Worm (Caenorhabditis elegans): ENCODE measurements around the gene ZC190.7.

The ZC190.7 gene

DNA sequence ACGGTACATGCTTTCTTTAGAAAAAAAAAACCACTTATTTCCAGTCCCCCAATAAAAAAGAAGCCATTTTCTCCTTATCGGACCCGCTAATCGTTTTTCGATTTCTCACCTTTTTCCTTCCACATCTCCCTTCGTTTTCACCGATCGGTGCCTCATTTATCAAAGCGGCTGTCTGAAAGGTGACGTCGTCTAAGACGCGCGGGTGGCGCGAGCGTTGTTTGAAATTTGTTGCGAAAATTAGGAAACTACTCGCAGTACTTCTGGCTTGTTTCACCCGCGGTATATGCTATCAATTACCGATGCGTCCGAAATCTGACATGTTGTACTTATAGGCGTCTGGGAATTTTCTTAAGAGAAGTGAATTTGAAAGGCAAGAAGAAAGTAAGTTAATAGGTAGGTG lies 34.5 kb downstream of the ZC190.7 start:
- no peak for TF ChIP-seq lin-15B (tag; optimal IDR thresholded peaks at IDR 0.05)
- no peak for TF ChIP-seq zag-1 (tag; optimal IDR thresholded peaks at IDR 0.05)
- TF ChIP-seq egl-5 (tag; optimal IDR thresholded peaks at IDR 0.05), result no peak
- TF ChIP-seq nhr-12 (tag; optimal IDR thresholded peaks at IDR 0.05), result no peak
- no peak for TF ChIP-seq aly-2 (tag; optimal IDR thresholded peaks at IDR 0.05)
- TF ChIP-seq elt-3 (tag; optimal IDR thresholded peaks at IDR 0.05), result no peak
- TF ChIP-seq ceh-16 (tag; optimal IDR thresholded peaks at IDR 0.05), result no peak
- no peak for TF ChIP-seq hmg-11 (tag; optimal IDR thresholded peaks at IDR 0.05)
- TF ChIP-seq nhr-76 (tag; optimal IDR thresholded peaks at IDR 0.05), result no peak
- no peak for TF ChIP-seq ztf-11 (tag; optimal IDR thresholded peaks at IDR 0.05)
- no peak for TF ChIP-seq R02D3.7 (tag; optimal IDR thresholded peaks at IDR 0.05)
- TF ChIP-seq ceh-82 (tag; optimal IDR thresholded peaks at IDR 0.05), result no peak
- no peak for TF ChIP-seq fos-1 (tag; optimal IDR thresholded peaks at IDR 0.05)
- TF ChIP-seq eor-1 (tag; optimal IDR thresholded peaks at IDR 0.05), result no peak
- TF ChIP-seq nhr-23 (tag; optimal IDR thresholded peaks at IDR 0.05), result peak; percentile 4
- no peak for TF ChIP-seq fkh-2 (tag; optimal IDR thresholded peaks at IDR 0.05)
- no peak for TF ChIP-seq tbx-2 (tag; optimal IDR thresholded peaks at IDR 0.05)
- TF ChIP-seq unc-62 (GFP tag; optimal IDR thresholded peaks at IDR 0.05), result peak; percentile 65
- TF ChIP-seq nhr-28 (tag; optimal IDR thresholded peaks at IDR 0.05), result no peak
- no peak for TF ChIP-seq nhr-11 (tag; optimal IDR thresholded peaks at IDR 0.05)
- TF ChIP-seq skn-1 (tag; optimal IDR thresholded peaks at IDR 0.05), result no peak
- no peak for TF ChIP-seq nhr-67 (tag; optimal IDR thresholded peaks at IDR 0.05)
- TF ChIP-seq nhr-43 (tag; optimal IDR thresholded peaks at IDR 0.05; ENCODE audit: poor library complexity, severe bottlenecking), result no peak
- no peak for TF ChIP-seq snpc-4 (tag; optimal IDR thresholded peaks at IDR 0.05)
- TF ChIP-seq nhr-25 (tag; optimal IDR thresholded peaks at IDR 0.05), result peak; percentile 84
- no peak for TF ChIP-seq ZK546.5 (tag; optimal IDR thresholded peaks at IDR 0.05)
- peak; percentile 67 for TF ChIP-seq elt-1 (tag; optimal IDR thresholded peaks at IDR 0.05)
- no peak for TF ChIP-seq mml-1 (tag; optimal IDR thresholded peaks at IDR 0.05)
- TF ChIP-seq nhr-237 (tag; optimal IDR thresholded peaks at IDR 0.05), result no peak
- TF ChIP-seq sea-2 (GFP tag; optimal IDR thresholded peaks at IDR 0.05), result no peak
- no peak for TF ChIP-seq unc-39 (tag; optimal IDR thresholded peaks at IDR 0.05)
- TF ChIP-seq ceh-9 (tag; optimal IDR thresholded peaks at IDR 0.05), result no peak
- TF ChIP-seq nhr-77 (tag; optimal IDR thresholded peaks at IDR 0.05), result no peak
- peak; percentile 77 for TF ChIP-seq lin-39 (tag; optimal IDR thresholded peaks at IDR 0.05)
- TF ChIP-seq pqm-1 (tag; optimal IDR thresholded peaks at IDR 0.05), result no peak
- no peak for TF ChIP-seq lsy-12 (tag; optimal IDR thresholded peaks at IDR 0.05)
- TF ChIP-seq elt-2 (tag; optimal IDR thresholded peaks at IDR 0.05), result no peak
- TF ChIP-seq egl-27 (tag; optimal IDR thresholded peaks at IDR 0.05), result no peak

DNA sequence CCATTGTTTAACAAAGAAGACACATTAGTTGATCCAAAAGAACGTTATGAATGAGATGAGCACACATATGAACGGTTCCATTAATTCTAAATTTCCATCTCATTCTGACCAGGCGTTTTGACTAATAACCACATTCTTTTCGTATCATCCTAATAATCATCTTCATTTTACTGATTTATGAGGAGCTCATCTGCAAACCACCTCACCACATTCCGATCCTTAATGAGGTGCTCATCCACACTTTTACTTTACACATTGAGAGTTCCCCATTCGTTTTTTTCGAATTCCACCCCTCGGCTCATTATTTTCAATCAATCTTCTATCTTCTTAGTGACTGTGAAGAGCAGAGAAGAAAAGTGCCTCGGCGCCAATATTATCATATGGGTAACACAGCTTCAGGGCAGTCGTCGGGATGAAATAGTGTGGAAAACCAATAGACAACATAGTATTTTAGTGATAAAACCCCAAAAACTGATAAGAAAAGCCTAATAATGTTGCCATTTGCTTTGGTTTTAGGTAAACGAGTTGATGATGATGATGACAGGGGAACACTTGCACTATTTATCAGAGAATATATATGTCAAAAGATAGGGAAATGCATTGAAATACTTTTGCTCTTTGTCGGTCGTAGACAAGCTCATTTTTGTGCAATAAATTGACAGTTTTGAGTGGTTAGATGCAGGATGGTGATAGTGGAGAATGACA lies 35.5 kb downstream of the ZC190.7 start:
- TF ChIP-seq mdl-1 (tag; optimal IDR thresholded peaks at IDR 0.05) (no peak), nhr-25 (tag; optimal IDR thresholded peaks at IDR 0.05) (no peak), pha-4 (tag; optimal IDR thresholded peaks at IDR 0.05) (peak; percentile 75), egl-5 (tag; optimal IDR thresholded peaks at IDR 0.05) (no peak), unc-62 (GFP tag; optimal IDR thresholded peaks at IDR 0.05) (no peak), unc-39 (tag; optimal IDR thresholded peaks at IDR 0.05) (no peak), skn-1 (tag; optimal IDR thresholded peaks at IDR 0.05) (peak; percentile 86), nhr-237 (tag; optimal IDR thresholded peaks at IDR 0.05) (no peak), elt-1 (tag; optimal IDR thresholded peaks at IDR 0.05) (no peak), elt-2 (tag; optimal IDR thresholded peaks at IDR 0.05) (peak; percentile 100), eor-1 (tag; optimal IDR thresholded peaks at IDR 0.05) (no peak), zag-1 (tag; optimal IDR thresholded peaks at IDR 0.05) (no peak), R02D3.7 (tag; optimal IDR thresholded peaks at IDR 0.05) (no peak), ztf-4 (tag; optimal IDR thresholded peaks at IDR 0.05) (no peak), ama-1 (optimal IDR thresholded peaks at IDR 0.05) (no peak), nhr-77 (tag; optimal IDR thresholded peaks at IDR 0.05) (no peak), elt-3 (tag; optimal IDR thresholded peaks at IDR 0.05) (no peak), jun-1 (tag; optimal IDR thresholded peaks at IDR 0.05) (peak; percentile 87), lin-15B (tag; optimal IDR thresholded peaks at IDR 0.05) (no peak), ZK546.5 (tag; optimal IDR thresholded peaks at IDR 0.05) (no peak), fkh-10 (GFP tag; optimal IDR thresholded peaks at IDR 0.05) (no peak), pqm-1 (tag; optimal IDR thresholded peaks at IDR 0.05) (peak; percentile 100), sea-2 (GFP tag; optimal IDR thresholded peaks at IDR 0.05) (no peak), lsy-12 (tag; optimal IDR thresholded peaks at IDR 0.05) (peak; percentile 33), nhr-67 (tag; optimal IDR thresholded peaks at IDR 0.05) (no peak), ceh-28 (tag; optimal IDR thresholded peaks at IDR 0.05) (no peak), aly-2 (tag; optimal IDR thresholded peaks at IDR 0.05) (no peak), nhr-76 (tag; optimal IDR thresholded peaks at IDR 0.05) (no peak), ceh-82 (tag; optimal IDR thresholded peaks at IDR 0.05) (no peak), nfya-1 (tag; optimal IDR thresholded peaks at IDR 0.05; ENCODE audit: insufficient read depth) (no peak), nhr-43 (tag; optimal IDR thresholded peaks at IDR 0.05; ENCODE audit: poor library complexity, severe bottlenecking) (no peak), egl-27 (tag; optimal IDR thresholded peaks at IDR 0.05) (no peak), tbx-2 (tag; optimal IDR thresholded peaks at IDR 0.05) (no peak), ceh-16 (tag; optimal IDR thresholded peaks at IDR 0.05) (no peak), nhr-11 (tag; optimal IDR thresholded peaks at IDR 0.05) (no peak), lin-39 (tag; optimal IDR thresholded peaks at IDR 0.05) (no peak), snpc-4 (tag; optimal IDR thresholded peaks at IDR 0.05) (no peak), nhr-28 (tag; optimal IDR thresholded peaks at IDR 0.05) (no peak), fkh-2 (tag; optimal IDR thresholded peaks at IDR 0.05) (no peak), daf-12 (tag; optimal IDR thresholded peaks at IDR 0.05) (no peak), fos-1 (tag; optimal IDR thresholded peaks at IDR 0.05) (no peak), ceh-9 (tag; optimal IDR thresholded peaks at IDR 0.05) (no peak)
